Worm (Caenorhabditis elegans) whole organism, L2 larva: ENCODE measurements around the gene K01G5.10.

Source experiments
- C34F6.9 ChIP-seq: fragments of 150-350 bp; optimal IDR thresholded peaks from 2 replicates; lab custom pipeline; 2014; ENCODE audit warnings: missing biosample characterization, missing genetic modification characterization
- F13H6.1 ChIP-seq: sonication (generic microtip); optimal IDR thresholded peaks from 2 replicates; lab custom pipeline; 2016; ENCODE audit warnings: missing genetic modification characterization, missing compliant biosample characterization
- R02D3.7 ChIP-seq: fragments of 150-350 bp; optimal IDR thresholded peaks from 2 replicates; lab custom pipeline; 2014; ENCODE audit warnings: missing biosample characterization, missing genetic modification characterization
- Y55F3AM.14 ChIP-seq: fragments of 200-800 bp; sonication (Bioruptor generic); optimal IDR thresholded peaks from 2 replicates; lab custom pipeline; 2018; ENCODE audit warnings: mild to moderate bottlenecking, missing genetic modification characterization, missing compliant biosample characterization
- ZK546.5 ChIP-seq: sonication (generic microtip); optimal IDR thresholded peaks from 2 replicates; lab custom pipeline; 2017; ENCODE audit warnings: missing biosample characterization, missing genetic modification characterization
- alr-1 ChIP-seq: fragments of 150-350 bp; optimal IDR thresholded peaks from 2 replicates; lab custom pipeline; 2014; ENCODE audit warnings: missing biosample characterization, missing genetic modification characterization
- aly-2 ChIP-seq: fragments of 150-350 bp; optimal IDR thresholded peaks from 2 replicates; lab custom pipeline; 2014; ENCODE audit warnings: missing biosample characterization, missing genetic modification characterization
- ama-1 ChIP-seq: fragments of 150-350 bp; optimal IDR thresholded peaks from 2 replicates; lab custom pipeline; 2018; ENCODE audit warnings: inconsistent platforms
- blmp-1 ChIP-seq: sonication (generic microtip); optimal IDR thresholded peaks from 2 replicates; lab custom pipeline; 2017; ENCODE audit warnings: missing genetic modification characterization, mild to moderate bottlenecking, missing compliant biosample characterization, antibody characterized with exemption, moderate library complexity; ENCODE audit not compliant: insufficient read depth
- ceh-16 ChIP-seq: fragments of 150-350 bp; optimal IDR thresholded peaks from 2 replicates; lab custom pipeline; 2014; ENCODE audit warnings: missing biosample characterization, missing genetic modification characterization
- ceh-82 ChIP-seq: fragments of 150-350 bp; optimal IDR thresholded peaks from 2 replicates; lab custom pipeline; 2014; ENCODE audit warnings: missing biosample characterization, missing genetic modification characterization
- crh-2 ChIP-seq: sonication (generic microtip); optimal IDR thresholded peaks from 2 replicates; lab custom pipeline; 2017; ENCODE audit warnings: missing biosample characterization, missing genetic modification characterization
- dmd-4 ChIP-seq: sonication (generic microtip); optimal IDR thresholded peaks from 2 replicates; lab custom pipeline; 2017; ENCODE audit warnings: missing biosample characterization, missing genetic modification characterization
- egl-27 ChIP-seq: sonication (generic microtip); optimal IDR thresholded peaks from 3 replicates; lab custom pipeline; 2017; ENCODE audit warnings: missing biosample characterization, missing genetic modification reagents, missing genetic modification characterization
- elt-1 ChIP-seq: fragments of 150-350 bp; optimal IDR thresholded peaks from 2 replicates; lab custom pipeline; 2014; ENCODE audit warnings: missing biosample characterization, missing genetic modification characterization
- elt-3 ChIP-seq: sonication (generic microtip); optimal IDR thresholded peaks from 2 replicates; lab custom pipeline; 2017; ENCODE audit warnings: missing biosample characterization, missing genetic modification characterization
- fos-1 ChIP-seq: fragments of 150-350 bp; optimal IDR thresholded peaks from 2 replicates; lab custom pipeline; 2014; ENCODE audit warnings: missing biosample characterization, missing genetic modification characterization
- gmeb-1 ChIP-seq: fragments of 150-350 bp; optimal IDR thresholded peaks from 2 replicates; lab custom pipeline; 2014; ENCODE audit warnings: missing biosample characterization, missing genetic modification characterization
- lin-11 ChIP-seq: fragments of 150-350 bp; sonication (generic microtip); optimal IDR thresholded peaks from 2 replicates; lab custom pipeline; 2014; ENCODE audit warnings: missing biosample characterization, missing genetic modification characterization, inconsistent platforms, mixed read lengths
- lin-13 ChIP-seq: fragments of 150-350 bp; optimal IDR thresholded peaks from 2 replicates; lab custom pipeline; 2014; ENCODE audit warnings: missing biosample characterization, missing genetic modification reagents, missing genetic modification characterization
- lin-39 ChIP-seq: fragments of 150-350 bp; optimal IDR thresholded peaks from 2 replicates; lab custom pipeline; 2014; ENCODE audit warnings: missing biosample characterization, missing genetic modification reagents, missing genetic modification characterization
- lsy-2 ChIP-seq, 2 experiments: fragments of 150-350 bp in 1 of 2; sonication (generic microtip) in 1 of 2; optimal IDR thresholded peaks; 2 replicates each; lab custom pipeline; 2014 to 2017; ENCODE audit warnings: missing biosample characterization in 2 of 2, missing genetic modification characterization in 2 of 2
- mab-5 ChIP-seq: fragments of 150-350 bp; optimal IDR thresholded peaks from 2 replicates; lab custom pipeline; 2014; ENCODE audit warnings: missing biosample characterization, missing genetic modification characterization
- mbf-1 ChIP-seq: sonication (generic microtip); optimal IDR thresholded peaks from 2 replicates; lab custom pipeline; 2017; ENCODE audit warnings: missing biosample characterization, missing genetic modification characterization
- mdl-1 ChIP-seq, 2 experiments: fragments of 150-350 bp in 1 of 2; sonication (generic microtip) in 1 of 2; optimal IDR thresholded peaks; 2 replicates each; lab custom pipeline; 2017; ENCODE audit warnings: missing biosample characterization in 2 of 2, missing genetic modification characterization in 2 of 2
- nhr-10 ChIP-seq: sonication (generic microtip); optimal IDR thresholded peaks from 2 replicates; lab custom pipeline; 2017; ENCODE audit warnings: missing biosample characterization, missing genetic modification characterization
- nhr-11 ChIP-seq: fragments of 150-350 bp; optimal IDR thresholded peaks from 2 replicates; lab custom pipeline; 2014; ENCODE audit warnings: missing biosample characterization, missing genetic modification characterization
- nhr-12 ChIP-seq: fragments of 150-350 bp; optimal IDR thresholded peaks from 2 replicates; lab custom pipeline; 2014; ENCODE audit warnings: missing biosample characterization, missing genetic modification characterization
- nhr-129 ChIP-seq: fragments of 150-350 bp; optimal IDR thresholded peaks from 2 replicates; lab custom pipeline; 2014; ENCODE audit warnings: missing biosample characterization, missing genetic modification characterization
- nhr-21 ChIP-seq: fragments of 150-350 bp; optimal IDR thresholded peaks from 2 replicates; lab custom pipeline; 2014; ENCODE audit warnings: missing biosample characterization, missing genetic modification characterization
- nhr-23 ChIP-seq: fragments of 150-350 bp; optimal IDR thresholded peaks from 2 replicates; lab custom pipeline; 2014; ENCODE audit warnings: missing biosample characterization, missing genetic modification reagents, missing genetic modification characterization
- nhr-237 ChIP-seq: fragments of 150-350 bp; optimal IDR thresholded peaks from 2 replicates; lab custom pipeline; 2014; ENCODE audit warnings: missing biosample characterization, missing genetic modification characterization
- nhr-25 ChIP-seq: fragments of 150-350 bp; sonication (generic microtip); optimal IDR thresholded peaks from 3 replicates; lab custom pipeline; 2014; ENCODE audit warnings: missing biosample characterization, missing genetic modification characterization
- nhr-6 ChIP-seq: fragments of 150-350 bp; optimal IDR thresholded peaks from 2 replicates; lab custom pipeline; 2014; ENCODE audit warnings: missing biosample characterization, missing genetic modification characterization
- nhr-77 ChIP-seq: fragments of 150-350 bp; optimal IDR thresholded peaks from 2 replicates; lab custom pipeline; 2014; ENCODE audit warnings: missing biosample characterization, missing genetic modification characterization
- peb-1 ChIP-seq: fragments of 150-350 bp; optimal IDR thresholded peaks from 2 replicates; lab custom pipeline; 2014; ENCODE audit warnings: missing biosample characterization, missing genetic modification characterization
- sem-4 ChIP-seq: fragments of 150-350 bp; optimal IDR thresholded peaks from 2 replicates; lab custom pipeline; 2014; ENCODE audit warnings: missing biosample characterization, missing genetic modification reagents, missing genetic modification characterization
- skn-1 ChIP-seq: sonication (generic microtip); optimal IDR thresholded peaks from 2 replicates; lab custom pipeline; 2017; ENCODE audit warnings: missing biosample characterization, missing genetic modification characterization
- sma-3 ChIP-seq: sonication (generic microtip); optimal IDR thresholded peaks from 2 replicates; lab custom pipeline; 2016; ENCODE audit warnings: missing genetic modification reagents, missing genetic modification characterization, missing compliant biosample characterization
- sma-9 ChIP-seq, 2 experiments: fragments of 150-350 bp in 1 of 2; sonication (generic microtip) in 1 of 2; optimal IDR thresholded peaks; 2 replicates each; lab custom pipeline; 2014 to 2016; ENCODE audit warnings: missing genetic modification characterization in 2 of 2, mild to moderate bottlenecking in 1 of 2, missing biosample characterization in 1 of 2, missing compliant biosample characterization in 1 of 2, missing genetic modification reagents in 1 of 2, moderate library complexity in 1 of 2
- snpc-4 ChIP-seq: fragments of 150-350 bp; optimal IDR thresholded peaks from 2 replicates; lab custom pipeline; 2014; ENCODE audit warnings: missing biosample characterization, missing genetic modification characterization
- unc-39 ChIP-seq: fragments of 150-350 bp; optimal IDR thresholded peaks from 2 replicates; lab custom pipeline; 2014; ENCODE audit warnings: missing biosample characterization, missing genetic modification characterization
- unc-55 ChIP-seq: fragments of 150-350 bp; sonication (generic microtip); optimal IDR thresholded peaks from 3 replicates; lab custom pipeline; 2014; ENCODE audit warnings: missing biosample characterization, missing genetic modification reagents, missing genetic modification characterization
- unc-62 ChIP-seq: fragments of 150-350 bp; optimal IDR thresholded peaks from 2 replicates; lab custom pipeline; 2014; ENCODE audit warnings: missing biosample characterization, missing genetic modification reagents, missing genetic modification characterization
- zag-1 ChIP-seq: fragments of 150-350 bp; optimal IDR thresholded peaks from 2 replicates; lab custom pipeline; 2014; ENCODE audit warnings: missing biosample characterization, missing genetic modification characterization
- ztf-1 ChIP-seq: fragments of 200-800 bp; sonication (Bioruptor generic); conservative IDR thresholded peaks from 2 replicates; pipeline ENCODE4 v1.3.6; 2022; ENCODE audit warnings: missing genetic modification characterization, missing compliant biosample characterization
- ztf-11 ChIP-seq: sonication (generic microtip); optimal IDR thresholded peaks from 2 replicates; lab custom pipeline; 2017; ENCODE audit warnings: missing biosample characterization, missing genetic modification characterization
- ztf-4 ChIP-seq: fragments of 150-350 bp; optimal IDR thresholded peaks from 2 replicates; lab custom pipeline; 2014; ENCODE audit warnings: missing biosample characterization, missing genetic modification characterization

Gene K01G5.10

DNA sequence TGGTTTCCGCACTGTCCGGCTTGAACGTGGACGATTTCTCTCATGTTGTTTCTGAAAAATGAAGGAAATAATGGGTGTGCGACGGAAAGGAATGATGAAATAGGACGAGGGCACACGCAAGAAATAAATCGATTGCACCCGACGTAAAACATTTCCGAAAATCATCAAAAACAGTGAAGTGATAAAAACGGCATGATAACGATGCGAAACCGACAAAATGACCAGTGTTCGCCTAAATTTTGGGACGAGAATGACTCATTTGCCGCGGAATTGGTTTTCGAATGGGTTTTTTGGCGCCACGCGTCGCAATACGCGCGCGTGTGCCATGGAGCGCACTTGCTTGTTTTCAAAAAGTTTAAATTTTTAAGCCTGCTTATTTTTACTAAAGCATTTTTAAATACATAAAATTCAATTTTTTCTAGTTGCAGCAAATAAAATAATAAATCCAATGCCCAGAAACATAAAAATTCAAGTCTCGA lies 15.9 kb downstream of the K01G5.10 start, which contains the start of the genes tbb-1 and rib-2 (continued):
- no peak for TF ChIP-seq unc-39 (tag; lab: Kevin White, UChicago)

- TF ChIP-seq gmeb-1 (tag; lab: Kevin White, UChicago): no peak
- no peak for TF ChIP-seq R02D3.7
- TF ChIP-seq nhr-23 (tag; lab: Kevin White, UChicago): no peak
- TF ChIP-seq ceh-16: no peak
- no peak for TF ChIP-seq ama-1 (lab: Kevin White, UChicago)
- no peak for TF ChIP-seq zag-1 (tag; lab: Kevin White, UChicago)
- no peak for TF ChIP-seq dmd-4 (tag; lab: Kevin White, UChicago)
- no peak for TF ChIP-seq elt-1 (tag; lab: Kevin White, UChicago)
These were observed 17.8 kb downstream of the K01G5.10 start, which contains the start of gene K01G5.8 for ce11 chrIII:10740518-10740917. Gene K01G5.8, minus strand, starts transcription at chrIII:10740772.

ce11 chrIII:10739902-10740301 lies 18.4 kb downstream of the K01G5.10 start:
- TF ChIP-seq lsy-2 (tag; optimal IDR thresholded peaks at IDR 0.05; lab: Kevin White, UChicago) (peak; percentile 37 to 64), C34F6.9 (tag; lab: Kevin White, UChicago) (peak; percentile 82), unc-55 (peak; percentile 64), nhr-12 (tag; lab: Kevin White, UChicago) (no peak), ZK546.5 (tag; lab: Kevin White, UChicago) (no peak), blmp-1 (tag; lab: Kevin White, UChicago) (no peak), lin-11 (tag; lab: Kevin White, UChicago) (no peak), ztf-1 (GFP tag; lab: Robert Waterston, UW) (no peak), ztf-4 (tag; lab: Kevin White, UChicago) (no peak), nhr-6 (tag; lab: Kevin White, UChicago) (no peak), ama-1 (lab: Kevin White, UChicago) (peak; percentile 54), F13H6.1 (tag; lab: Kevin White, UChicago) (peak; percentile 50), sma-9 (GFP tag; optimal IDR thresholded peaks at IDR 0.05; lab: Kevin White, UChicago) (peak; percentile 20), sma-9 (tag; optimal IDR thresholded peaks at IDR 0.05; lab: Kevin White, UChicago) (no peak), ceh-82 (no peak), nhr-25 (peak; percentile 6), lin-39 (tag; lab: Kevin White, UChicago) (no peak), nhr-23 (tag; lab: Kevin White, UChicago) (no peak), elt-1 (tag; lab: Kevin White, UChicago) (no peak), unc-62 (no peak), crh-2 (tag; lab: Kevin White, UChicago) (peak; percentile 86), mdl-1 (tag; optimal IDR thresholded peaks at IDR 0.05; lab: Kevin White, UChicago) (peak in 1 of 2 experiments; percentile 0), sem-4 (tag; lab: Kevin White, UChicago) (no peak), R02D3.7 (no peak), sma-3 (GFP tag; lab: Kevin White, UChicago) (no peak), mbf-1 (no peak), Y55F3AM.14 (GFP tag; lab: Kevin White, UChicago) (peak; percentile 8), ceh-16 (no peak), nhr-129 (tag; lab: Kevin White, UChicago) (peak; percentile 38), mab-5 (tag; lab: Kevin White, UChicago) (no peak), zag-1 (tag; lab: Kevin White, UChicago) (no peak), nhr-10 (no peak), nhr-11 (tag; lab: Kevin White, UChicago) (no peak), dmd-4 (tag; lab: Kevin White, UChicago) (no peak), fos-1 (tag; lab: Kevin White, UChicago) (peak; percentile 25), alr-1 (no peak), unc-39 (tag; lab: Kevin White, UChicago) (no peak), nhr-77 (tag; lab: Kevin White, UChicago) (no peak), egl-27 (peak; percentile 3), snpc-4 (tag; lab: Kevin White, UChicago) (no peak), skn-1 (tag; lab: Kevin White, UChicago) (no peak), peb-1 (no peak), ztf-11 (tag; lab: Kevin White, UChicago) (no peak), nhr-237 (tag; lab: Kevin White, UChicago) (no peak), aly-2 (tag; lab: Kevin White, UChicago) (no peak), nhr-21 (no peak), elt-3 (tag; lab: Kevin White, UChicago) (no peak), lin-13 (peak; percentile 9), gmeb-1 (tag; lab: Kevin White, UChicago) (no peak)
